Worm (Caenorhabditis elegans) whole organism, L4 larva: ENCODE results near the gene emc-6.

Experiments used
- ceh-28 ChIP-seq: fragments of 150-350 bp; optimal IDR thresholded peaks from 2 replicates; lab custom pipeline; 2014; ENCODE audit warnings: missing biosample characterization, missing genetic modification reagents, missing genetic modification characterization
- ceh-82 ChIP-seq: sonication (generic microtip); optimal IDR thresholded peaks from 2 replicates; lab custom pipeline; 2017; ENCODE audit warnings: missing biosample characterization, missing genetic modification characterization
- ces-1 ChIP-seq: fragments of 150-350 bp; sonication (generic microtip); optimal IDR thresholded peaks from 4 replicates; lab custom pipeline; 2014; ENCODE audit warnings: missing biosample characterization, missing genetic modification reagents, missing genetic modification characterization
- daf-12 ChIP-seq: fragments of 150-350 bp; optimal IDR thresholded peaks from 2 replicates; lab custom pipeline; 2014; ENCODE audit warnings: missing biosample characterization, missing genetic modification reagents, missing genetic modification characterization
- fos-1 ChIP-seq: fragments of 150-350 bp; optimal IDR thresholded peaks from 2 replicates; lab custom pipeline; 2014; ENCODE audit warnings: missing biosample characterization, missing genetic modification characterization
- jun-1 ChIP-seq: fragments of 150-350 bp; optimal IDR thresholded peaks from 2 replicates; lab custom pipeline; 2014; ENCODE audit warnings: missing biosample characterization, missing genetic modification reagents, missing genetic modification characterization
- nhr-28 ChIP-seq: fragments of 150-350 bp; optimal IDR thresholded peaks from 2 replicates; lab custom pipeline; 2014; ENCODE audit warnings: missing biosample characterization, missing genetic modification characterization
- nhr-76 ChIP-seq: fragments of 150-350 bp; optimal IDR thresholded peaks from 2 replicates; lab custom pipeline; 2014; ENCODE audit warnings: missing biosample characterization, missing genetic modification characterization
- pqm-1 ChIP-seq: sonication (generic microtip); optimal IDR thresholded peaks from 2 replicates; lab custom pipeline; 2017; ENCODE audit warnings: missing biosample characterization, missing genetic modification characterization
- unc-39 ChIP-seq: sonication (generic microtip); optimal IDR thresholded peaks from 2 replicates; lab custom pipeline; 2017; ENCODE audit warnings: missing biosample characterization, missing genetic modification characterization
- zfp-2 ChIP-seq: sonication (generic microtip); optimal IDR thresholded peaks from 2 replicates; lab custom pipeline; 2016; ENCODE audit warnings: mild to moderate bottlenecking, missing genetic modification characterization, missing compliant biosample characterization

ce11 chrIV:7717916-7718315 is 8.4 kb upstream of the emc-6 start, which contains the start of gene F33D4.6:
- TF ChIP-seq jun-1 (tag; lab: Kevin White, UChicago) (no peak), ceh-82 (no peak), unc-39 (tag; lab: Kevin White, UChicago) (no peak), ces-1 (GFP tag; lab: Kevin White, UChicago) (no peak), zfp-2 (tag; lab: Kevin White, UChicago) (no peak), ceh-28 (tag; lab: Kevin White, UChicago) (no peak), nhr-76 (no peak), daf-12 (tag; lab: Kevin White, UChicago) (no peak), pqm-1 (no peak), nhr-28 (no peak), fos-1 (no peak)
